Fruit fly (Drosophila melanogaster) whole organism, embryonic: ENCODE results near the gene CG4653.

Experiments
- Atf3 ChIP-seq: fragments of 200-800 bp; sonication (Bioruptor generic); optimal IDR thresholded peaks from 3 replicates; lab custom pipeline; 2016; ENCODE audit warnings: missing biosample characterization, missing genetic modification characterization
- Blimp-1 ChIP-seq: fragments of 200-800 bp; sonication (Bioruptor generic); optimal IDR thresholded peaks from 3 replicates; lab custom pipeline; 2018; ENCODE audit warnings: missing biosample characterization, missing genetic modification characterization, mild to moderate bottlenecking, moderate library complexity, missing genetic modification reagents
- CG10366 ChIP-seq: fragments of 200-800 bp; sonication (Bioruptor generic); IDR thresholded peaks from 2 replicates; pipeline ENCODE4 v1.3.6; 2022; ENCODE audit warnings: missing biosample characterization, missing genetic modification characterization
- CG10543 ChIP-seq: fragments of 200-800 bp; sonication (Bioruptor generic); optimal IDR thresholded peaks from 3 replicates; lab custom pipeline; 2017; ENCODE audit warnings: missing biosample characterization, mild to moderate bottlenecking, missing genetic modification characterization, moderate library complexity
- CG10979 ChIP-seq: fragments of 200-800 bp; sonication (Bioruptor generic); optimal IDR thresholded peaks from 2 replicates; lab custom pipeline; 2018; ENCODE audit warnings: missing biosample characterization, mild to moderate bottlenecking, missing genetic modification characterization, moderate library complexity
- CG12155 ChIP-seq: fragments of 200-800 bp; sonication (Bioruptor generic); optimal IDR thresholded peaks from 3 replicates; lab custom pipeline; 2016; ENCODE audit warnings: missing biosample characterization, missing genetic modification characterization
- CG14441 ChIP-seq: fragments of 200-800 bp; sonication (Bioruptor generic); IDR thresholded peaks from 2 replicates; pipeline ENCODE4 v1.3.6; 2022; ENCODE audit warnings: missing biosample characterization, missing genetic modification characterization
- CG15011 ChIP-seq: fragments of 200-800 bp; sonication (Bioruptor generic); optimal IDR thresholded peaks from 3 replicates; lab custom pipeline; 2018; ENCODE audit warnings: missing biosample characterization, mild to moderate bottlenecking, missing genetic modification characterization
- CG15269 ChIP-seq: fragments of 200-800 bp; sonication (Bioruptor generic); optimal IDR thresholded peaks from 2 replicates; lab custom pipeline; 2018; ENCODE audit warnings: missing biosample characterization, mild to moderate bottlenecking, missing genetic modification characterization, moderate library complexity
- CG15601 ChIP-seq: fragments of 200-800 bp; sonication (Bioruptor generic); optimal IDR thresholded peaks from 3 replicates; lab custom pipeline; 2019; ENCODE audit warnings: missing biosample characterization, mild to moderate bottlenecking, missing genetic modification characterization, moderate library complexity
- CG1603 ChIP-seq: fragments of 200-800 bp; sonication (Bioruptor generic); optimal IDR thresholded peaks from 2 replicates; lab custom pipeline; 2019; ENCODE audit warnings: missing biosample characterization, mild to moderate bottlenecking, missing genetic modification characterization, moderate library complexity
- CG17568 ChIP-seq: fragments of 200-800 bp; sonication (Bioruptor generic); optimal IDR thresholded peaks from 2 replicates; lab custom pipeline; 2018; ENCODE audit warnings: missing biosample characterization, mild to moderate bottlenecking, missing genetic modification characterization, moderate library complexity
- CG17612 ChIP-seq: fragments of 200-800 bp; sonication (Bioruptor generic); IDR thresholded peaks from 2 replicates; pipeline ENCODE4 v1.3.6; 2022; ENCODE audit warnings: missing biosample characterization, missing genetic modification characterization
- CG17802 ChIP-seq: fragments of 200-800 bp; sonication (Bioruptor generic); optimal IDR thresholded peaks from 2 replicates; lab custom pipeline; 2018; ENCODE audit warnings: missing biosample characterization, mild to moderate bottlenecking, missing genetic modification characterization, moderate library complexity
- CG17829 ChIP-seq: fragments of 200-800 bp; optimal IDR thresholded peaks from 2 replicates; lab custom pipeline; 2019; ENCODE audit warnings: missing biosample characterization, mild to moderate bottlenecking, missing genetic modification characterization, moderate library complexity
- CG1832 ChIP-seq: fragments of 200-800 bp; sonication (Bioruptor generic); optimal IDR thresholded peaks from 2 replicates; lab custom pipeline; 2017; ENCODE audit warnings: missing biosample characterization, mild to moderate bottlenecking, missing genetic modification characterization, inconsistent platforms
- CG18599 ChIP-seq: fragments of 200-800 bp; sonication (Bioruptor generic); optimal IDR thresholded peaks from 3 replicates; lab custom pipeline; 2017; ENCODE audit warnings: missing biosample characterization, missing genetic modification characterization, mild to moderate bottlenecking, moderate library complexity, missing genetic modification reagents
- CG2678 ChIP-seq: fragments of 200-800 bp; sonication (Bioruptor generic); optimal IDR thresholded peaks from 3 replicates; lab custom pipeline; 2019; ENCODE audit warnings: missing biosample characterization, mild to moderate bottlenecking, missing genetic modification characterization, moderate library complexity
- CG30431 ChIP-seq: fragments of 200-800 bp; sonication (Bioruptor generic); optimal IDR thresholded peaks from 2 replicates; lab custom pipeline; 2017; ENCODE audit warnings: missing biosample characterization, missing genetic modification characterization
- CG6765 ChIP-seq: fragments of 200-800 bp; sonication (Bioruptor generic); optimal IDR thresholded peaks from 3 replicates; lab custom pipeline; 2017; ENCODE audit warnings: missing biosample characterization, mild to moderate bottlenecking, missing genetic modification characterization
- CG8089 ChIP-seq: fragments of 200-800 bp; sonication (Bioruptor generic); optimal IDR thresholded peaks from 3 replicates; lab custom pipeline; 2016; ENCODE audit warnings: missing biosample characterization, missing genetic modification characterization
- CG8388 ChIP-seq: fragments of 200-800 bp; sonication (Bioruptor generic); optimal IDR thresholded peaks from 2 replicates; lab custom pipeline; 2019; ENCODE audit warnings: missing biosample characterization, mild to moderate bottlenecking, missing genetic modification characterization, moderate library complexity
- D ChIP-seq, 2 experiments: fragments of 200-800 bp in 1 of 2; fragments of >200 bp in 1 of 2; sonication (Bioruptor generic) in 1 of 2; optimal IDR thresholded peaks; 2 replicates in 1 of 2; 3 replicates in 1 of 2; lab custom pipeline; 2017; ENCODE audit warnings: mild to moderate bottlenecking in 1 of 2, missing biosample characterization in 1 of 2, missing genetic modification characterization in 1 of 2, missing genetic modification reagents in 1 of 2
- Dad ChIP-seq: fragments of 200-800 bp; sonication (Bioruptor generic); optimal IDR thresholded peaks from 3 replicates; lab custom pipeline; 2016; ENCODE audit warnings: missing biosample characterization, missing genetic modification characterization
- Drgx ChIP-seq: fragments of 200-800 bp; sonication (Bioruptor generic); IDR thresholded peaks from 2 replicates; pipeline ENCODE4 v1.3.6; 2022; ENCODE audit warnings: missing biosample characterization, missing genetic modification characterization
- Med ChIP-seq: fragments of 200-800 bp; sonication (Bioruptor generic); peaks from one replicate; lab custom pipeline; 2016; ENCODE audit warnings: missing biosample characterization, missing genetic modification characterization, mild to moderate bottlenecking, inconsistent platforms, moderate library complexity
- Oli ChIP-seq: fragments of 200-800 bp; sonication (Bioruptor generic); optimal IDR thresholded peaks from 2 replicates; lab custom pipeline; 2018; ENCODE audit warnings: missing biosample characterization, mild to moderate bottlenecking, missing genetic modification characterization, moderate library complexity
- Pdp1 ChIP-seq, 2 experiments: fragments of 200-800 bp; sonication (Bioruptor generic); optimal IDR thresholded peaks; 3 replicates each; lab custom pipeline; 2016; ENCODE audit warnings: missing biosample characterization in 2 of 2, missing genetic modification characterization in 2 of 2, mild to moderate bottlenecking in 1 of 2, moderate library complexity in 1 of 2
- Xbp1 ChIP-seq: fragments of 200-800 bp; sonication (Bioruptor generic); optimal IDR thresholded peaks from 3 replicates; lab custom pipeline; 2016; ENCODE audit warnings: missing biosample characterization, mild to moderate bottlenecking, missing genetic modification characterization
- Xrp1 ChIP-seq: fragments of 200-800 bp; sonication (Bioruptor generic); IDR thresholded peaks from 2 replicates; pipeline ENCODE4 v1.3.6; 2022; ENCODE audit warnings: missing biosample characterization, missing genetic modification characterization
- ap ChIP-seq: fragments of 200-800 bp; sonication (Bioruptor generic); IDR thresholded peaks from 2 replicates; pipeline ENCODE4 v1.3.6; 2022; ENCODE audit warnings: missing biosample characterization, missing genetic modification characterization
- bowl ChIP-seq: fragments of 200-800 bp; sonication (Bioruptor generic); IDR thresholded peaks from 2 replicates; pipeline ENCODE4 v1.3.6; 2022; ENCODE audit warnings: missing biosample characterization, missing genetic modification characterization
- ci ChIP-seq: fragments of 200-800 bp; sonication (Bioruptor generic); IDR thresholded peaks from 3 replicates; pipeline ENCODE4 v1.3.6; 2022; ENCODE audit warnings: missing biosample characterization, missing genetic modification characterization
- croc ChIP-seq: fragments of 200-800 bp; sonication (Bioruptor generic); conservative IDR thresholded peaks from 3 replicates; pipeline ENCODE4 v1.3.6; 2022; ENCODE audit warnings: missing biosample characterization, missing genetic modification characterization
- dan ChIP-seq: fragments of 200-800 bp; sonication (Bioruptor generic); IDR thresholded peaks from 2 replicates; pipeline ENCODE4 v1.3.6; 2022; ENCODE audit warnings: missing biosample characterization, missing genetic modification characterization
- dysf ChIP-seq: fragments of 200-800 bp; sonication (Bioruptor generic); IDR thresholded peaks from 3 replicates; pipeline ENCODE4 v1.3.6; 2022; ENCODE audit warnings: missing biosample characterization, missing genetic modification characterization
- esg ChIP-seq: fragments of 200-800 bp; sonication (Bioruptor generic); conservative IDR thresholded peaks from 2 replicates; pipeline ENCODE4 v1.3.6; 2022; ENCODE audit warnings: missing biosample characterization, missing genetic modification characterization
- grau ChIP-seq: fragments of 200-800 bp; optimal IDR thresholded peaks from 3 replicates; lab custom pipeline; 2019; ENCODE audit warnings: missing biosample characterization, mild to moderate bottlenecking, missing genetic modification characterization, moderate library complexity
- nau ChIP-seq: fragments of 200-800 bp; sonication (Bioruptor generic); optimal IDR thresholded peaks from 3 replicates; lab custom pipeline; 2017; ENCODE audit warnings: missing biosample characterization, mild to moderate bottlenecking, missing genetic modification characterization, missing genetic modification reagents
- nerfin-1 ChIP-seq: fragments of 200-800 bp; sonication (Bioruptor generic); optimal IDR thresholded peaks from 3 replicates; lab custom pipeline; 2019; ENCODE audit warnings: missing biosample characterization, mild to moderate bottlenecking, missing genetic modification characterization, moderate library complexity
- otp ChIP-seq: fragments of 200-800 bp; sonication (Bioruptor generic); IDR thresholded peaks from 3 replicates; pipeline ENCODE4, ENCODE4 v1.3.6; 2022; ENCODE audit warnings: missing biosample characterization, missing genetic modification characterization
- p53 ChIP-seq: fragments of 200-800 bp; sonication (Bioruptor generic); optimal IDR thresholded peaks from 2 replicates; lab custom pipeline; 2016; ENCODE audit warnings: missing biosample characterization, missing genetic modification characterization
- pan ChIP-seq, 4 experiments: fragments of >200 bp in 3 of 4; fragments of 200-800 bp in 1 of 4; sonication (Bioruptor generic) in 1 of 4; optimal IDR thresholded peaks in 3 of 4; IDR thresholded peaks in 1 of 4; 2 replicates each; pipeline versions ENCODE4 v1.3.6 to Lab custom; 2017 to 2022; ENCODE audit warnings: missing biosample characterization in 2 of 4, missing genetic modification characterization in 2 of 4, mixed read lengths in 1 of 4
- prd ChIP-seq, 3 experiments: fragments of >200 bp in 2 of 3; fragments of 200-800 bp in 1 of 3; sonication (Bioruptor generic) in 1 of 3; optimal IDR thresholded peaks in 2 of 3; IDR thresholded peaks in 1 of 3; 2 replicates in 2 of 3; 3 replicates in 1 of 3; pipeline versions ENCODE4 v1.3.6 to Lab custom; 2017 to 2022; ENCODE audit warnings: missing biosample characterization in 1 of 3, missing genetic modification characterization in 1 of 3
- row ChIP-seq: fragments of 200-800 bp; sonication (Bioruptor generic); IDR thresholded peaks from 3 replicates; pipeline ENCODE4 v1.3.6; 2022; ENCODE audit warnings: missing biosample characterization, missing genetic modification characterization
- sqz ChIP-seq: fragments of 200-800 bp; sonication (Bioruptor generic); optimal IDR thresholded peaks from 3 replicates; lab custom pipeline; 2018; ENCODE audit warnings: missing biosample characterization, mild to moderate bottlenecking, missing genetic modification characterization
- tgo ChIP-seq: fragments of 200-800 bp; sonication (Bioruptor generic); IDR thresholded peaks from 3 replicates; pipeline ENCODE4 v1.3.6; 2022; ENCODE audit warnings: missing biosample characterization, missing genetic modification characterization
- unpg ChIP-seq: fragments of 200-800 bp; sonication (Bioruptor generic); optimal IDR thresholded peaks from 3 replicates; lab custom pipeline; 2018; ENCODE audit warnings: missing biosample characterization, mild to moderate bottlenecking, missing genetic modification characterization, moderate library complexity

The CG4653 gene

DNA sequence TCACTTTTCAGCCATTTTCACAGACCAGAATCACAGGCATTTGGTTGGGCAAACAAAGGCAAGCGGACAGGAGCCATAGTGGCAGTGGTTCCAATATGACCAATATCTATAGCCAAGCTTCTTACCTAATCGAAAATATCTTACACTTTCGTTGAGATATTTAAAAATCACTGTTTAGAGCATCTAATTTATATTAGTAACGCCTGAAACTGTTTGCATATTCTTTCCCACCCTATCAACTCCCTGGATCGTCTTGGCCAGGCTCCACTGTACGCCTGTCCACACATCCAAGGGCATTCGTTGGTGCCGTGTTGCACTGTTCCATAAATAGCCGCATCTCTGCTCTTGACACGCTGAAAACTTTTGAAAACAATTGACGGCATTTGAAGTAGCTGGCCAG, 13.4 kb upstream of the CG4653 start (continued):
- TF ChIP-seq CG14441 (GFP tag; lab: Robert Waterston, UW) (peak; percentile 54), CG17829 (no peak), CG1603 (peak; percentile 42), CG17802 (no peak), Xbp1 (peak; percentile 5), CG8089 (peak; percentile 7), CG15269 (tag; lab: Kevin White, UChicago) (peak; percentile 14), CG30431 (peak; percentile 16), CG12155 (GFP tag; lab: Kevin White, UChicago) (no peak), prd (optimal IDR thresholded peaks at IDR 0.05; lab: Kevin White, UChicago) (no peak), prd (GFP tag; IDR thresholded peaks at IDR 0.05; lab: Robert Waterston, UW) (peak; percentile 33; the same call in 1 of the 3 replicates), esg (GFP tag; lab: Robert Waterston, UW) (0 out of 2 replicates have a peak, but pooled peaks have one; percentile 9), p53 (GFP tag; lab: Kevin White, UChicago) (no peak), CG8388 (GFP tag; lab: Kevin White, UChicago) (peak; percentile 8), Dad (GFP tag; lab: Kevin White, UChicago) (no peak), Oli (peak; percentile 28), dysf (peak; percentile 53; the same call in 2 of the 3 replicates), unpg (GFP tag; lab: Kevin White, UChicago) (peak; percentile 47), ci (GFP tag; lab: Robert Waterston, UW) (peak; percentile 57; the same call in 1 of the 3 replicates), sqz (GFP tag; lab: Kevin White, UChicago) (no peak), grau (tag; lab: Kevin White, UChicago) (peak; percentile 85), CG10366 (peak; percentile 42), D (optimal IDR thresholded peaks at IDR 0.05; lab: Kevin White, UChicago) (no peak), D (GFP tag; optimal IDR thresholded peaks at IDR 0.05; lab: Kevin White, UChicago) (peak; percentile 24), bowl (GFP tag; lab: Robert Waterston, UW) (no peak), Xrp1 (GFP tag; lab: Robert Waterston, UW) (peak; percentile 43; the same call in 1 of the 2 replicates), CG10979 (tag; lab: Kevin White, UChicago) (peak; percentile 8), otp (GFP tag; lab: Robert Waterston, UW) (0 out of 3 replicates have a peak, but pooled peaks have one; percentile 40), tgo (GFP tag; lab: Robert Waterston, UW) (no peak; the same call in 2 of the 3 replicates), CG18599 (GFP tag; lab: Kevin White, UChicago) (no peak), CG17568 (GFP tag; lab: Kevin White, UChicago) (no peak), nau (GFP tag; lab: Kevin White, UChicago) (no peak), Pdp1 (GFP tag; optimal IDR thresholded peaks at IDR 0.05; lab: Kevin White, UChicago) (peak; percentile 11 to 34), CG15601 (tag; lab: Kevin White, UChicago) (no peak), pan (optimal IDR thresholded peaks at IDR 0.05; lab: Kevin White, UChicago) (no peak), pan (GFP tag; optimal IDR thresholded peaks at IDR 0.05 in 1 of 2, IDR thresholded peaks at IDR 0.05 in 1 of 2) (peak in 1 of 2 experiments; percentile 21), croc (GFP tag; lab: Robert Waterston, UW) (peak; percentile 16; the same call in 1 of the 3 replicates), CG2678 (tag; lab: Kevin White, UChicago) (peak; percentile 23), nerfin-1 (tag; lab: Kevin White, UChicago) (peak; percentile 11), Med (GFP tag; lab: Kevin White, UChicago) (peak; percentile 80), CG6765 (no peak), CG17612 (no peak), Blimp-1 (GFP tag; lab: Kevin White, UChicago) (peak; percentile 28), Atf3 (GFP tag; lab: Kevin White, UChicago) (no peak), dan (no peak), CG1832 (GFP tag; lab: Kevin White, UChicago) (no peak), row (GFP tag; lab: Robert Waterston, UW) (peak; percentile 55), ap (0 out of 2 replicates have a peak, but pooled peaks have one; percentile 3), Drgx (GFP tag; lab: Robert Waterston, UW) (peak; percentile 55; the same call in 1 of the 2 replicates), CG15011 (GFP tag; lab: Kevin White, UChicago) (no peak), CG10543 (peak; percentile 21)
